Worm (Caenorhabditis elegans) whole organism, late embryonic: ENCODE results near the gene vps-54.

Experiments
- C08G9.2 ChIP-seq: sonication (generic microtip); optimal IDR thresholded peaks from 2 replicates; lab custom pipeline; 2016; ENCODE audit warnings: mild to moderate bottlenecking, missing genetic modification characterization, moderate library complexity, missing compliant biosample characterization
- C38D4.7 ChIP-seq: fragments of 200-800 bp; sonication (Bioruptor generic); optimal IDR thresholded peaks from 2 replicates; lab custom pipeline; 2018; ENCODE audit warnings: mild to moderate bottlenecking, missing genetic modification characterization, moderate library complexity, missing compliant biosample characterization
- K09A11.1 ChIP-seq: sonication (generic microtip); optimal IDR thresholded peaks from 2 replicates; lab custom pipeline; 2017; ENCODE audit warnings: antibody characterized with exemption, mild to moderate bottlenecking, missing genetic modification characterization, missing compliant biosample characterization; ENCODE audit not compliant: insufficient read depth
- Y22D7AL.16 ChIP-seq: sonication (generic microtip); optimal IDR thresholded peaks from 2 replicates; lab custom pipeline; 2016; ENCODE audit warnings: missing genetic modification characterization, missing compliant biosample characterization
- ahr-1 ChIP-seq: sonication (generic microtip); optimal IDR thresholded peaks from 2 replicates; lab custom pipeline; 2016; ENCODE audit warnings: missing genetic modification characterization, missing compliant biosample characterization
- ceh-18 ChIP-seq: sonication (generic microtip); optimal IDR thresholded peaks from 2 replicates; lab custom pipeline; 2016; ENCODE audit warnings: missing genetic modification characterization, missing compliant biosample characterization
- ceh-19 ChIP-seq: fragments of 200-800 bp; sonication (Bioruptor generic); optimal IDR thresholded peaks from 2 replicates; lab custom pipeline; 2018; ENCODE audit warnings: mild to moderate bottlenecking, missing genetic modification characterization, missing compliant biosample characterization
- ceh-2 ChIP-seq: sonication (generic microtip); optimal IDR thresholded peaks from 2 replicates; lab custom pipeline; 2016; ENCODE audit warnings: missing genotype, missing genetic modification characterization, missing compliant biosample characterization
- ceh-34 ChIP-seq: sonication (generic microtip); optimal IDR thresholded peaks from 2 replicates; lab custom pipeline; 2016; ENCODE audit warnings: mild to moderate bottlenecking, missing genetic modification characterization, missing compliant biosample characterization
- ceh-45 ChIP-seq: fragments of 200-800 bp; sonication (Bioruptor generic); IDR thresholded peaks from 2 replicates; pipeline ENCODE4 v1.3.6; 2022; ENCODE audit warnings: missing genetic modification reagents, missing genetic modification characterization, missing compliant biosample characterization
- ceh-6 ChIP-seq: fragments of 200-800 bp; sonication (Bioruptor generic); optimal IDR thresholded peaks from 2 replicates; lab custom pipeline; 2018; ENCODE audit warnings: mild to moderate bottlenecking, missing genetic modification characterization, missing compliant biosample characterization
- che-1 ChIP-seq: sonication (generic microtip); optimal IDR thresholded peaks from 2 replicates; lab custom pipeline; 2016; ENCODE audit warnings: mild to moderate bottlenecking, missing genetic modification characterization, missing compliant biosample characterization
- dmd-4 ChIP-seq: sonication (generic microtip); optimal IDR thresholded peaks from 2 replicates; lab custom pipeline; 2016; ENCODE audit warnings: borderline replicate concordance, missing genetic modification characterization, missing compliant biosample characterization
- dve-1 ChIP-seq: sonication (generic microtip); optimal IDR thresholded peaks from 2 replicates; lab custom pipeline; 2017; ENCODE audit warnings: antibody characterized with exemption, mild to moderate bottlenecking, missing genetic modification characterization, missing compliant biosample characterization
- eyg-1 ChIP-seq: sonication (generic microtip); optimal IDR thresholded peaks from 2 replicates; lab custom pipeline; 2016; ENCODE audit warnings: missing genotype, missing genetic modification characterization, missing compliant biosample characterization
- fax-1 ChIP-seq: sonication (generic microtip); optimal IDR thresholded peaks from 2 replicates; lab custom pipeline; 2016; ENCODE audit warnings: missing genotype, missing genetic modification characterization, missing compliant biosample characterization
- fkh-10 ChIP-seq: fragments of 150-350 bp; optimal IDR thresholded peaks from 2 replicates; lab custom pipeline; 2014; ENCODE audit warnings: missing biosample characterization, missing genetic modification reagents, missing genetic modification characterization
- hlh-13 ChIP-seq: fragments of 200-800 bp; sonication (Bioruptor generic); optimal IDR thresholded peaks from 2 replicates; lab custom pipeline; 2018; ENCODE audit warnings: mild to moderate bottlenecking, missing genetic modification characterization, missing compliant biosample characterization
- hlh-15 ChIP-seq: sonication (generic microtip); optimal IDR thresholded peaks from 2 replicates; lab custom pipeline; 2016; ENCODE audit warnings: missing genetic modification characterization, missing compliant biosample characterization
- hlh-30 ChIP-seq: sonication (generic microtip); optimal IDR thresholded peaks from 2 replicates; lab custom pipeline; 2017; ENCODE audit warnings: antibody characterized with exemption, missing genetic modification characterization, missing compliant biosample characterization; ENCODE audit not compliant: insufficient read depth
- lim-6 ChIP-seq: sonication (generic microtip); optimal IDR thresholded peaks from 2 replicates; lab custom pipeline; 2016; ENCODE audit warnings: missing genetic modification characterization, missing compliant biosample characterization
- mec-3 ChIP-seq: sonication (generic microtip); optimal IDR thresholded peaks from 2 replicates; lab custom pipeline; 2016; ENCODE audit warnings: borderline replicate concordance, missing genetic modification characterization, missing compliant biosample characterization
- nfya-1 ChIP-seq: sonication (generic microtip); optimal IDR thresholded peaks from 2 replicates; lab custom pipeline; 2017; ENCODE audit warnings: missing genetic modification characterization, mild to moderate bottlenecking, missing compliant biosample characterization, antibody characterized with exemption, moderate library complexity
- nhr-232 ChIP-seq: sonication (generic microtip); optimal IDR thresholded peaks from 2 replicates; lab custom pipeline; 2016; ENCODE audit warnings: missing genetic modification characterization, missing compliant biosample characterization
- npax-4 ChIP-seq: sonication (generic microtip); optimal IDR thresholded peaks from 2 replicates; lab custom pipeline; 2016; ENCODE audit warnings: missing genetic modification characterization, missing compliant biosample characterization
- odd-2 ChIP-seq: sonication (generic microtip); optimal IDR thresholded peaks from 2 replicates; lab custom pipeline; 2017; ENCODE audit warnings: antibody characterized with exemption, mild to moderate bottlenecking, missing genetic modification characterization, missing compliant biosample characterization
- pag-3 ChIP-seq: sonication (generic microtip); optimal IDR thresholded peaks from 2 replicates; lab custom pipeline; 2016; ENCODE audit warnings: missing compliant biosample characterization, missing genetic modification characterization, borderline replicate concordance
- pat-9 ChIP-seq: fragments of 200-800 bp; sonication (Bioruptor generic); optimal IDR thresholded peaks from 2 replicates; lab custom pipeline; 2018; ENCODE audit warnings: mild to moderate bottlenecking, missing genetic modification characterization, moderate library complexity, missing compliant biosample characterization
- pax-1 ChIP-seq: fragments of 150-350 bp; optimal IDR thresholded peaks from 2 replicates; lab custom pipeline; 2014; ENCODE audit warnings: missing biosample characterization, missing genetic modification characterization
- pha-2 ChIP-seq: sonication (generic microtip); optimal IDR thresholded peaks from 2 replicates; lab custom pipeline; 2017; ENCODE audit warnings: mild to moderate bottlenecking, missing genetic modification characterization, missing compliant biosample characterization
- pqm-1 ChIP-seq: sonication (generic microtip); optimal IDR thresholded peaks from 2 replicates; lab custom pipeline; 2016; ENCODE audit warnings: missing genetic modification characterization, missing compliant biosample characterization
- ref-2 ChIP-seq: sonication (generic microtip); optimal IDR thresholded peaks from 2 replicates; lab custom pipeline; 2016; ENCODE audit warnings: missing genetic modification characterization, missing compliant biosample characterization
- sox-4 ChIP-seq: sonication (generic microtip); optimal IDR thresholded peaks from 2 replicates; lab custom pipeline; 2017; ENCODE audit warnings: mild to moderate bottlenecking, missing genetic modification characterization, inconsistent platforms, missing compliant biosample characterization
- syd-9 ChIP-seq: sonication (generic microtip); optimal IDR thresholded peaks from 2 replicates; lab custom pipeline; 2016; ENCODE audit warnings: mild to moderate bottlenecking, missing genetic modification characterization, moderate library complexity, missing compliant biosample characterization
- tbx-2 ChIP-seq: sonication (generic microtip); optimal IDR thresholded peaks from 2 replicates; lab custom pipeline; 2016; ENCODE audit warnings: missing genetic modification characterization, missing compliant biosample characterization
- unc-3 ChIP-seq, 2 experiments: fragments of 200-800 bp in 1 of 2; sonication (Bioruptor generic) in 1 of 2; sonication (generic microtip) in 1 of 2; conservative IDR thresholded peaks in 1 of 2; optimal IDR thresholded peaks in 1 of 2; 2 replicates each; pipeline versions ENCODE4 v1.3.6 to Lab custom; 2016 to 2022; ENCODE audit warnings: missing compliant biosample characterization in 2 of 2, missing genetic modification characterization in 2 of 2, missing genetic modification reagents in 1 of 2
- unc-42 ChIP-seq: sonication (generic microtip); optimal IDR thresholded peaks from 2 replicates; lab custom pipeline; 2016; ENCODE audit warnings: missing genotype, missing genetic modification characterization, missing compliant biosample characterization
- zip-5 ChIP-seq: sonication (generic microtip); optimal IDR thresholded peaks from 2 replicates; lab custom pipeline; 2016; ENCODE audit warnings: missing genetic modification characterization, missing compliant biosample characterization
- ztf-16 ChIP-seq: sonication (generic microtip); optimal IDR thresholded peaks from 2 replicates; lab custom pipeline; 2017; ENCODE audit warnings: missing genetic modification characterization, missing compliant biosample characterization

Gene vps-54

DNA sequence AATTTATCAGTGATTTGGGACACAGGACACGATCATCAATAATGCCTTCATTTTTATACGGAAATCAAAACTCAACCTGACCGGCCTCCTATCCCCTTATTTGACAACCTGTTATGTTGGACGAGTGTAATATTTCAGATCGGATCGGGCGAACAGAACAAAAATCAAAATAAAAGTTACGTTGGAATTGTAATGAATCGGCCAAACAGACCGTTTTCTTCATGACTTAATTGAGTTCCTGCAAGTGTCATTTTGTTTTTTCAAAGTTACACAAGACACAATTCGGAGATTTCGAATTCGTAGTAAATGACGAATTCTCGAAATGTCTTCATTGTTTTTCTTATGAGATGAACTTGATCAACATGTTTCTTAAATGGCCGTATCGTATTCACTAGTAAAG lies 21.0 kb downstream of the vps-54 start, which contains the start of gene F32G8.3:
TSS of gene F32G8.3 (minus strand) at position 101 of the 400 bp plus-strand sequence.
- TF ChIP-seq lim-6 (tag; lab: Kevin White, UChicago) (no peak), ceh-18 (no peak), unc-42 (tag; lab: Kevin White, UChicago) (no peak), odd-2 (tag; lab: Kevin White, UChicago) (no peak), nhr-232 (no peak), Y22D7AL.16 (no peak), ceh-2 (tag; lab: Kevin White, UChicago) (no peak), pag-3 (tag; lab: Kevin White, UChicago) (no peak), unc-3 (GFP tag; conservative IDR thresholded peaks at IDR 0.05; lab: Robert Waterston, UW) (no peak), unc-3 (tag; optimal IDR thresholded peaks at IDR 0.05; lab: Kevin White, UChicago) (no peak), C38D4.7 (GFP tag; lab: Kevin White, UChicago) (no peak), npax-4 (no peak), ceh-19 (GFP tag; lab: Kevin White, UChicago) (no peak), dve-1 (no peak), C08G9.2 (tag; lab: Kevin White, UChicago) (no peak), pax-1 (no peak), ceh-45 (GFP tag; lab: Robert Waterston, UW) (no peak), ceh-6 (GFP tag; lab: Kevin White, UChicago) (no peak)

DNA sequence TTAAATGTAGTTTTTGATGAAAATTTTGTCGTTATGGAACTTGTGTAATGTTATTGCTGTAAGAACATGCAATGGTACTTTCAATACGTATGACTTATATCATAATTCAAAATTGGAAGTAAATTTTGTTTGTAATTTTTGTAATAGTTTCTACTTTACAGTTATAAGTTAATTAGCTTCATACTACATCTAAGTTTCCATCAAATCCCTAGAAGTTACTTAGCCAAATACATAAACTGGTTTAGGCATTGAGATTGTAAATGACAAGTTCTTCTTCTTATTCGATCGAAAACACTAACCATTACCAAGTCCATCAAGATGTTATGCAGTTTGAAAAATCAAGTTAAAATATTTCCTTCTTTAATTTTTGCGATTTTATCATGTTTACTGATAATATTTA lies 26.5 kb downstream of the vps-54 start, which contains the start of gene F32G8.2:
TSS of gene F32G8.2 (plus strand) at position 301 of the 400 bp plus-strand sequence.
- TF ChIP-seq tbx-2 (tag; lab: Kevin White, UChicago) (no peak), pax-1 (no peak), sox-4 (no peak), pha-2 (tag; lab: Kevin White, UChicago) (no peak), ref-2 (no peak)

DNA sequence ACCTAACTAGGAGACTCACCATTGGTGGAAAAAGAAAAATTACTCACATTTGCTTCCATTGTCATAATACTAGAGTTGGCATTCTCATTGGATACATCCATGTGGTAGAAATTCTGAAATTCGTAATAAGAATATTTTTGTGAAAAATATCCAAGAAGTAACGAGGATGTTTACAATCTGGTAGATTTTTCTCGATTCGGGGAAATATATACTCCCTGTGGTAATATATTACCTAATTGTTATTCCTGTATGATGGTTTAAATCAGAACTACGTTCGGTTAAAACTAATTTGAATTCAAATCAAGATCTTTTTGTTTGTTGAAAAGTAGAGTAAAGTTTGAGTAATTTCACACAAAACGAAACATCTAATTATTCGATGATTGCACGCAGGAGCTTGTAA lies 27.2 kb downstream of the vps-54 start, which contains the start of gene srd-34:
TSS of gene srd-34 (minus strand) at position 101 of the 400 bp plus-strand sequence.
- TF ChIP-seq pat-9 (tag; lab: Kevin White, UChicago) (no peak), C08G9.2 (tag; lab: Kevin White, UChicago) (no peak), K09A11.1 (tag; lab: Kevin White, UChicago) (no peak), hlh-13 (GFP tag; lab: Kevin White, UChicago) (no peak), tbx-2 (tag; lab: Kevin White, UChicago) (no peak)

DNA sequence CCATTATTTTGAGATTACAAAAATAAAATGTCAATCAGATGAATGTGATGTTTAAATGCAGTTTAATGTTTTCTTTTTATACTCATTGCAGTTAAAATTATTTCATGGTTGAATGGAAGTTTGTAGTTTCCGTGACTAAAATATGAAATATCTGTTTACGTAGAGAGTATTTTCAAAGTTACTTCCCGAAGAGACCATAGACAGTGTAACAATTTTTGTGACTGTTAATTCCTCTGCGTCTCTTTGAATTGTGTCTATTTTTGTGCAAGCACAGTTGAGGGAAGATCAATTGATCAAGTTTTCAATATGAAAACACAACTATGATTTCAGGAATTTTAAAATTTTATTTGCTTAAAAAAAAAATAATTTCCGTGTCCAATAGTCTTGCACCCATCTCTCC lies 29.5 kb downstream of the vps-54 start, which contains the start of gene F25D1.5:
TSS of gene F25D1.5 (minus strand) at position 35 of the 400 bp plus-strand sequence.
- TF ChIP-seq sox-4 (no peak), syd-9 (tag; lab: Kevin White, UChicago) (no peak), hlh-15 (tag; lab: Kevin White, UChicago) (no peak), ceh-34 (no peak), dmd-4 (no peak), fkh-10 (GFP tag; lab: Kevin White, UChicago) (no peak)
- TF ChIP-seq, all 69 proteins: peak for 0

DNA sequence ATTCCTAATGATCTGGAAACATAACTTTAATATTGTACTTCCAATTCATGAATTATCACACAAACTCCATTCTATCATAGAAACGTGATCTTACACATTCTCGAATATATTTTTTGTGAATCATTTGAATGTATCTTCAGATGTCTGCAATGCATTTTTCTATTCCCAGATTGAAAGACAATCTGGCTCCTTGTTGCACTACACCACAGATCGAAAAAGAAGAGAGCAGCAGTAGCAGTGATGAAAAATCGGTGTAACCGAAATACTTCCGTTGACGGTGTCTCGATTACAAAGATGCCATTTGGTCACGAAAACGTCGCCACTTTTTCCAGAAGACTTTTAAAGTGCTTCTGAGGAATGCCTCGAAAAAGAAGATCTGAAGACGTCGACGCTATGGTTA lies 36.2 kb downstream of the vps-54 start, which contains the start of gene degt-1:
TSS of gene degt-1 (plus strand) at position 301 of the 400 bp plus-strand sequence.
- no peak for TF ChIP-seq che-1 (tag; lab: Kevin White, UChicago)
- no peak for TF ChIP-seq ztf-16 (tag; lab: Kevin White, UChicago)
- TF ChIP-seq C08G9.2 (tag; lab: Kevin White, UChicago), result no peak
- no peak for TF ChIP-seq C38D4.7 (GFP tag; lab: Kevin White, UChicago)
- TF ChIP-seq pag-3 (tag; lab: Kevin White, UChicago), result no peak
- TF ChIP-seq hlh-30, result no peak
- TF ChIP-seq K09A11.1 (tag; lab: Kevin White, UChicago), result no peak
- TF ChIP-seq zip-5 (tag; lab: Kevin White, UChicago), result no peak
- no peak for TF ChIP-seq nfya-1 (tag; lab: Kevin White, UChicago)
- TF ChIP-seq mec-3, result no peak
- no peak for TF ChIP-seq ref-2
- no peak for TF ChIP-seq fax-1 (tag; lab: Kevin White, UChicago)
- TF ChIP-seq ahr-1 (tag; lab: Kevin White, UChicago), result no peak
- no peak for TF ChIP-seq eyg-1 (tag; lab: Kevin White, UChicago)
- no peak for TF ChIP-seq pqm-1 (tag; lab: Kevin White, UChicago)
- no peak for TF ChIP-seq pha-2 (tag; lab: Kevin White, UChicago)
- TF ChIP-seq unc-42 (tag; lab: Kevin White, UChicago), result no peak
